Worm (Caenorhabditis elegans) whole organism, late embryonic: ENCODE results near the gene gipc-1.

Experiments used
- ama-1 ChIP-seq: fragments of 150-350 bp; optimal IDR thresholded peaks from 2 replicates; lab custom pipeline; 2014
- fkh-10 ChIP-seq: fragments of 150-350 bp; optimal IDR thresholded peaks from 2 replicates; lab custom pipeline; 2014; ENCODE audit warnings: missing biosample characterization, missing genetic modification reagents, missing genetic modification characterization
- nhr-11 ChIP-seq: fragments of 150-350 bp; optimal IDR thresholded peaks from 2 replicates; lab custom pipeline; 2014; ENCODE audit warnings: missing biosample characterization, missing genetic modification characterization

ce11 chrIII:4868643-4869042 lies 1.9 kb upstream of the gipc-1 start, which contains the start of the genes msd-4 and C35D10.3:
- TF ChIP-seq ama-1 (lab: Kevin White, UChicago) (no peak), nhr-11 (no peak), fkh-10 (GFP tag; lab: Kevin White, UChicago) (no peak)
